Fruit fly (Drosophila melanogaster) whole organism, embryonic: ENCODE measurements around the gene Pat1.

Experiments used
- ATbp ChIP-seq: fragments of 200-800 bp; sonication (Bioruptor generic); optimal IDR thresholded peaks from 2 replicates; lab custom pipeline; 2017; ENCODE audit warnings: missing biosample characterization, mild to moderate bottlenecking, missing genetic modification characterization, missing genetic modification reagents
- Antp ChIP-seq: fragments of 200-800 bp; sonication (Bioruptor generic); optimal IDR thresholded peaks from 3 replicates; lab custom pipeline; 2016; ENCODE audit warnings: missing biosample characterization, missing genetic modification characterization
- Atf-2 ChIP-seq: fragments of 200-800 bp; sonication (Bioruptor generic); optimal IDR thresholded peaks from 2 replicates; lab custom pipeline; 2016; ENCODE audit warnings: missing biosample characterization, missing genetic modification characterization
- B-H1 ChIP-seq: fragments of 200-800 bp; sonication (Bioruptor generic); IDR thresholded peaks from 3 replicates; pipeline ENCODE4 v1.3.6; 2022; ENCODE audit warnings: missing biosample characterization, missing genetic modification characterization
- Bteb2 ChIP-seq: fragments of 200-800 bp; sonication (Bioruptor generic); optimal IDR thresholded peaks from 2 replicates; lab custom pipeline; 2016; ENCODE audit warnings: missing biosample characterization, missing genetic modification characterization
- CG11085 ChIP-seq: fragments of 200-800 bp; sonication (Bioruptor generic); IDR thresholded peaks from 2 replicates; pipeline ENCODE4 v1.3.6; 2022; ENCODE audit warnings: missing biosample characterization, missing genetic modification characterization
- CG11093 ChIP-seq: fragments of 200-800 bp; sonication (Bioruptor generic); IDR thresholded peaks from 3 replicates; pipeline ENCODE4 v1.3.6; 2022; ENCODE audit warnings: missing biosample characterization, missing genetic modification characterization
- CG13287 ChIP-seq: fragments of 200-800 bp; sonication (Bioruptor generic); IDR thresholded peaks from 2 replicates; pipeline ENCODE4 v1.3.6; 2022; ENCODE audit warnings: missing biosample characterization, missing genetic modification characterization; ENCODE audit not compliant: partially characterized antibody
- CG13894 ChIP-seq: fragments of 200-800 bp; sonication (Bioruptor generic); optimal IDR thresholded peaks from 3 replicates; lab custom pipeline; 2018; ENCODE audit warnings: missing biosample characterization, mild to moderate bottlenecking, missing genetic modification characterization, moderate library complexity
- CG14050 ChIP-seq: fragments of 200-800 bp; sonication (Bioruptor generic); IDR thresholded peaks from 3 replicates; pipeline ENCODE4 v1.3.6; 2022; ENCODE audit warnings: missing biosample characterization, missing genetic modification characterization
- CG16863 ChIP-seq: fragments of 200-800 bp; sonication (Bioruptor generic); optimal IDR thresholded peaks from 3 replicates; lab custom pipeline; 2016; ENCODE audit warnings: missing biosample characterization, missing genetic modification characterization
- CG17359 ChIP-seq: fragments of 200-800 bp; sonication (Bioruptor generic); optimal IDR thresholded peaks from 3 replicates; lab custom pipeline; 2018; ENCODE audit warnings: missing biosample characterization, mild to moderate bottlenecking, missing genetic modification characterization, moderate library complexity
- CG18619 ChIP-seq: fragments of 200-800 bp; sonication (Bioruptor generic); optimal IDR thresholded peaks from 3 replicates; lab custom pipeline; 2017; ENCODE audit warnings: missing biosample characterization, mild to moderate bottlenecking, missing genetic modification characterization
- CG32532 ChIP-seq: fragments of 200-800 bp; sonication (Bioruptor generic); IDR thresholded peaks from 2 replicates; pipeline ENCODE4 v1.3.6; 2022; ENCODE audit warnings: missing biosample characterization, missing genetic modification characterization
- CG5180 ChIP-seq: fragments of 200-800 bp; sonication (Bioruptor generic); optimal IDR thresholded peaks from 3 replicates; lab custom pipeline; 2017; ENCODE audit warnings: missing biosample characterization, missing genetic modification characterization, mild to moderate bottlenecking, moderate library complexity, missing genetic modification reagents
- CG7786 ChIP-seq: fragments of 200-800 bp; sonication (Bioruptor generic); optimal IDR thresholded peaks from 2 replicates; lab custom pipeline; 2016; ENCODE audit warnings: missing biosample characterization, missing genetic modification characterization
- CG8089 ChIP-seq: fragments of 200-800 bp; sonication (Bioruptor generic); optimal IDR thresholded peaks from 3 replicates; lab custom pipeline; 2016; ENCODE audit warnings: missing biosample characterization, missing genetic modification characterization
- CG8290 ChIP-seq, 3 experiments: fragments of 200-800 bp; sonication (Bioruptor generic); optimal IDR thresholded peaks; 2 replicates each; lab custom pipeline; 2016 to 2019; ENCODE audit warnings: missing biosample characterization in 3 of 3, missing genetic modification characterization in 3 of 3, mild to moderate bottlenecking in 2 of 3, moderate library complexity in 1 of 3
- CG9817 ChIP-seq: fragments of 200-800 bp; sonication (Bioruptor generic); optimal IDR thresholded peaks from 2 replicates; lab custom pipeline; 2018; ENCODE audit warnings: missing biosample characterization, mild to moderate bottlenecking, missing genetic modification characterization, moderate library complexity
- Hand ChIP-seq: fragments of 200-800 bp; sonication (Bioruptor generic); optimal IDR thresholded peaks from 2 replicates; lab custom pipeline; 2017; ENCODE audit warnings: mild to moderate bottlenecking, missing biosample characterization, missing genetic modification reagents, missing genetic modification characterization
- Lim3 ChIP-seq: fragments of 200-800 bp; sonication (Bioruptor generic); IDR thresholded peaks from 2 replicates; pipeline ENCODE4 v1.3.6; 2022; ENCODE audit warnings: missing biosample characterization, missing genetic modification characterization
- Meics ChIP-seq: fragments of 200-800 bp; sonication (Bioruptor generic); optimal IDR thresholded peaks from 2 replicates; lab custom pipeline; 2017; ENCODE audit warnings: missing biosample characterization, mild to moderate bottlenecking, missing genetic modification characterization
- Oli ChIP-seq: fragments of 200-800 bp; sonication (Bioruptor generic); optimal IDR thresholded peaks from 2 replicates; lab custom pipeline; 2018; ENCODE audit warnings: missing biosample characterization, mild to moderate bottlenecking, missing genetic modification characterization, moderate library complexity
- Sox102F ChIP-seq: fragments of 200-800 bp; sonication (Bioruptor generic); optimal IDR thresholded peaks from 2 replicates; lab custom pipeline; 2018; ENCODE audit warnings: missing biosample characterization, mild to moderate bottlenecking, missing genetic modification characterization, moderate library complexity
- Ssrp ChIP-seq: fragments of 200-800 bp; sonication (Bioruptor generic); optimal IDR thresholded peaks from 2 replicates; lab custom pipeline; 2018; ENCODE audit warnings: missing biosample characterization, mild to moderate bottlenecking, missing genetic modification characterization, moderate library complexity
- Stat92E ChIP-seq, 3 experiments: fragments of >200 bp in 2 of 3; fragments of 200-800 bp in 1 of 3; sonication (Bioruptor generic) in 1 of 3; optimal IDR thresholded peaks; 2 replicates each; lab custom pipeline; 2017 to 2019; ENCODE audit warnings: missing biosample characterization in 3 of 3, missing genetic modification characterization in 3 of 3, mild to moderate bottlenecking in 1 of 3, moderate library complexity in 1 of 3
- Usf ChIP-seq: fragments of 200-800 bp; sonication (Bioruptor generic); optimal IDR thresholded peaks from 2 replicates; lab custom pipeline; 2017; ENCODE audit warnings: missing genotype, missing biosample characterization, missing genetic modification characterization
- ara ChIP-seq: fragments of 200-800 bp; sonication (Bioruptor generic); IDR thresholded peaks from 2 replicates; pipeline ENCODE4 v1.3.6; 2022; ENCODE audit warnings: missing biosample characterization, missing genetic modification characterization
- caup ChIP-seq: fragments of 200-800 bp; sonication (Bioruptor generic); optimal IDR thresholded peaks from 3 replicates; lab custom pipeline; 2017; ENCODE audit warnings: missing biosample characterization, mild to moderate bottlenecking, missing genetic modification characterization, moderate library complexity; ENCODE audit not compliant: severe bottlenecking
- chif ChIP-seq, 2 experiments: fragments of 200-800 bp; sonication (Bioruptor generic); optimal IDR thresholded peaks; 3 replicates each; lab custom pipeline; 2016; ENCODE audit warnings: missing biosample characterization in 2 of 2, missing genetic modification characterization in 2 of 2
- chinmo ChIP-seq: fragments of 200-800 bp; sonication (Bioruptor generic); IDR thresholded peaks from 4 replicates; pipeline ENCODE4 v1.3.6; 2022; ENCODE audit warnings: missing biosample characterization, missing genetic modification characterization; ENCODE audit not compliant: partially characterized antibody
- chm ChIP-seq: fragments of 200-800 bp; sonication (Bioruptor generic); IDR thresholded peaks from 2 replicates; pipeline ENCODE4 v1.3.6; 2022; ENCODE audit warnings: missing biosample characterization, missing genetic modification characterization
- dm ChIP-seq: fragments of 200-800 bp; sonication (Bioruptor generic); optimal IDR thresholded peaks from 3 replicates; lab custom pipeline; 2016; ENCODE audit warnings: missing biosample characterization, missing genetic modification characterization
- en ChIP-seq: fragments of 200-800 bp; sonication (Bioruptor generic); optimal IDR thresholded peaks from 2 replicates; lab custom pipeline; 2016; ENCODE audit warnings: missing biosample characterization, missing genetic modification characterization
- ewg ChIP-seq: fragments of 200-800 bp; sonication (Bioruptor generic); optimal IDR thresholded peaks from 3 replicates; lab custom pipeline; 2017; ENCODE audit warnings: mild to moderate bottlenecking, missing biosample characterization, missing genetic modification reagents, missing genetic modification characterization
- exex ChIP-seq: fragments of 200-800 bp; sonication (Bioruptor generic); optimal IDR thresholded peaks from 4 replicates; lab custom pipeline; 2018; ENCODE audit warnings: missing biosample characterization, mild to moderate bottlenecking, missing genetic modification characterization, moderate library complexity
- gcm ChIP-seq: fragments of 200-800 bp; sonication (Bioruptor generic); optimal IDR thresholded peaks from 2 replicates; lab custom pipeline; 2019; ENCODE audit warnings: missing biosample characterization, mild to moderate bottlenecking, missing genetic modification characterization, moderate library complexity
- grn ChIP-seq: fragments of 200-800 bp; sonication (Bioruptor generic); optimal IDR thresholded peaks from 3 replicates; lab custom pipeline; 2017; ENCODE audit warnings: missing biosample characterization, missing genetic modification characterization
- gro ChIP-seq: fragments of 200-800 bp; sonication (Bioruptor generic); optimal IDR thresholded peaks from 2 replicates; lab custom pipeline; 2016; ENCODE audit warnings: missing biosample characterization, missing genetic modification characterization
- hth ChIP-seq: fragments of >200 bp; optimal IDR thresholded peaks from 2 replicates; lab custom pipeline; 2017; ENCODE audit warnings: inconsistent platforms
- kay ChIP-seq: fragments of 200-800 bp; sonication (Bioruptor generic); optimal IDR thresholded peaks from 2 replicates; lab custom pipeline; 2016; ENCODE audit warnings: missing biosample characterization, missing genetic modification characterization
- nerfin-1 ChIP-seq: fragments of 200-800 bp; sonication (Bioruptor generic); optimal IDR thresholded peaks from 3 replicates; lab custom pipeline; 2019; ENCODE audit warnings: missing biosample characterization, mild to moderate bottlenecking, missing genetic modification characterization, moderate library complexity
- onecut ChIP-seq: fragments of 200-800 bp; sonication (Bioruptor generic); IDR thresholded peaks from 2 replicates; pipeline ENCODE4 v1.3.6; 2022; ENCODE audit warnings: missing biosample characterization, missing genetic modification characterization
- pros ChIP-seq: fragments of 200-800 bp; sonication (Bioruptor generic); optimal IDR thresholded peaks from 3 replicates; lab custom pipeline; 2019; ENCODE audit warnings: missing biosample characterization, mild to moderate bottlenecking, missing genetic modification characterization, moderate library complexity
- salm ChIP-seq: fragments of 200-800 bp; sonication (Bioruptor generic); optimal IDR thresholded peaks from 2 replicates; lab custom pipeline; 2018; ENCODE audit warnings: missing biosample characterization, mild to moderate bottlenecking, missing genetic modification characterization
- sens ChIP-seq: fragments of 200-800 bp; sonication (Bioruptor generic); peaks from one replicate; lab custom pipeline; 2016; ENCODE audit warnings: missing biosample characterization, missing genetic modification characterization
- sug ChIP-seq: fragments of 200-800 bp; optimal IDR thresholded peaks from 2 replicates; lab custom pipeline; 2019; ENCODE audit warnings: missing biosample characterization, mild to moderate bottlenecking, missing genetic modification characterization, moderate library complexity
- tin ChIP-seq: fragments of 200-800 bp; sonication (Bioruptor generic); optimal IDR thresholded peaks from 3 replicates; lab custom pipeline; 2016; ENCODE audit warnings: missing biosample characterization, missing genetic modification characterization
- yki ChIP-seq: fragments of >200 bp; optimal IDR thresholded peaks from 3 replicates; lab custom pipeline; 2018

The Pat1 gene

dm6 chrX:6601641-6602276 lies 11.2 kb downstream of the Pat1 start (continued):
- TF ChIP-seq CG5180 (peak; percentile 71), salm (peak; percentile 86), sug (tag; lab: Kevin White, UChicago) (peak; percentile 89), en (GFP tag; lab: Kevin White, UChicago) (peak; percentile 53), Bteb2 (GFP tag; lab: Kevin White, UChicago) (peak; percentile 79), nerfin-1 (peak; percentile 91), Ssrp (tag; lab: Kevin White, UChicago) (peak; percentile 94), ara (peak; percentile 88), grn (peak; percentile 44), Stat92E (GFP tag; optimal IDR thresholded peaks at IDR 0.05; lab: Kevin White, UChicago) (peak in 1 of 3 experiments; percentile 47), CG8290 (GFP tag; optimal IDR thresholded peaks at IDR 0.05; lab: Kevin White, UChicago) (peak; percentile 76), CG8290 (tag; optimal IDR thresholded peaks at IDR 0.05; lab: Kevin White, UChicago) (peak; percentile 13 to 88), sens (GFP tag; lab: Kevin White, UChicago) (peak; percentile 98), Usf (GFP tag; lab: Kevin White, UChicago) (peak; percentile 80), chif (GFP tag; optimal IDR thresholded peaks at IDR 0.05; lab: Kevin White, UChicago) (peak; percentile 75 to 84), Lim3 (GFP tag; lab: Robert Waterston, UW) (peak; percentile 62; the same call in 1 of the 2 replicates), ATbp (GFP tag; lab: Kevin White, UChicago) (peak; percentile 92), Oli (peak; percentile 93), Hand (GFP tag; lab: Kevin White, UChicago) (peak; percentile 90), Meics (GFP tag; lab: Kevin White, UChicago) (peak; percentile 94), CG13287 (GFP tag; lab: Robert Waterston, UW) (no peak), kay (peak; percentile 86), CG11093 (GFP tag; lab: Robert Waterston, UW) (peak; percentile 87), pros (GFP tag; lab: Kevin White, UChicago) (peak; percentile 94), CG18619 (GFP tag; lab: Kevin White, UChicago) (peak; percentile 91), CG32532 (peak; percentile 79), CG16863 (peak; percentile 74), CG17359 (peak; percentile 93), CG11085 (GFP tag; lab: Robert Waterston, UW) (peak; percentile 70), exex (tag; lab: Kevin White, UChicago) (peak; percentile 79), B-H1 (GFP tag; lab: Robert Waterston, UW) (peak; percentile 80), CG14050 (peak; percentile 80), CG8089 (peak; percentile 70), onecut (GFP tag; lab: Robert Waterston, UW) (peak; percentile 90), chinmo (GFP tag; lab: Robert Waterston, UW) (no peak), yki (lab: Kevin White, UChicago) (no peak), ewg (GFP tag; lab: Kevin White, UChicago) (peak; percentile 90), gcm (GFP tag; lab: Kevin White, UChicago) (peak; percentile 92), gro (GFP tag; lab: Kevin White, UChicago) (peak; percentile 79), chm (GFP tag; lab: Robert Waterston, UW) (peak; percentile 72), CG7786 (GFP tag; lab: Kevin White, UChicago) (peak; percentile 70), caup (GFP tag; lab: Kevin White, UChicago) (peak; percentile 91), Atf-2 (GFP tag; lab: Kevin White, UChicago) (peak; percentile 74), CG9817 (tag; lab: Kevin White, UChicago) (peak; percentile 89), CG13894 (tag; lab: Kevin White, UChicago) (peak; percentile 95), dm (GFP tag; lab: Kevin White, UChicago) (peak; percentile 64), hth (lab: Kevin White, UChicago) (no peak), Sox102F (peak; percentile 91), tin (GFP tag; lab: Kevin White, UChicago) (peak; percentile 91), Antp (peak; percentile 82)
